Fruit fly (Drosophila melanogaster): Measurements from ENCODE around the gene CG32240.

The CG32240 gene

DNA sequence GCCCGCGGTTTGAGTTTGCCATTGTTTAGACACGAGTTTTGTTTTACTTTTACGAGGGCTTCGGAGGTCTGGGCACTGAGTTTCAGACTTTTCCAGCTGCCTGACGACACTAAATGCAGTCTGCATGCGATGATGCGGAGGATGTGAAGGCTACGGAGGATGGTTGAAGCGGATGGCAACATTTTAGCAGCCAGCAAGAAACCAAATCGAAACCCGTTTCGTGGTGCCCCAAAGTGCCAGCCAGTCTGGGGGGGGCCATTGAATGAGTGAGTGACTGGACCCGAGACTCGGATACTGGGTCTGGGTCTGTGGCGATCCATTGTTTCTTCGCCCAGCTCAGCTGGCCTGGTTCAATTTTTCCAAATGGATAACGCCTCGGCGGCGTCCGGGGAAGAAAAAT lies 32.1 kb downstream of the CG32240 start (continued):
- TF ChIP-seq CG10979 (tag; optimal IDR thresholded peaks at IDR 0.05) (no peak), CG15601 (tag; optimal IDR thresholded peaks at IDR 0.05) (no peak), jing (GFP tag; optimal IDR thresholded peaks at IDR 0.05) (no peak), HHEX (GFP tag; optimal IDR thresholded peaks at IDR 0.05) (no peak), Taf1 (GFP tag; IDR thresholded peaks at IDR 0.05) (no peak), CG10543 (GFP tag; optimal IDR thresholded peaks at IDR 0.05) (peak; percentile 11), pita (GFP tag; optimal IDR thresholded peaks at IDR 0.05) (no peak), Fer1 (GFP tag; optimal IDR thresholded peaks at IDR 0.05) (no peak), CG33213 (GFP tag; optimal IDR thresholded peaks at IDR 0.05) (no peak), bab2 (GFP tag; optimal IDR thresholded peaks at IDR 0.05) (no peak), CG8290 (GFP tag; optimal IDR thresholded peaks at IDR 0.05) (no peak), CG8290 (tag; optimal IDR thresholded peaks at IDR 0.05) (peak in 1 of 2 experiments; percentile 7), CG10462 (GFP tag; optimal IDR thresholded peaks at IDR 0.05) (no peak), ken (GFP tag; IDR thresholded peaks at IDR 0.05) (0 out of 3 replicates have a peak, but pooled peaks have one; percentile 17), CG2116 (GFP tag; optimal IDR thresholded peaks at IDR 0.05) (no peak), NfI (GFP tag; optimal IDR thresholded peaks at IDR 0.05) (no peak), ase (GFP tag; IDR thresholded peaks at IDR 0.05) (no peak), CG16815 (GFP tag; optimal IDR thresholded peaks at IDR 0.05) (no peak), pzg (GFP tag; optimal IDR thresholded peaks at IDR 0.05) (no peak), lab (GFP tag; optimal IDR thresholded peaks at IDR 0.05) (no peak), CG1832 (GFP tag; optimal IDR thresholded peaks at IDR 0.05) (no peak), Antp (GFP tag; optimal IDR thresholded peaks at IDR 0.05) (no peak), HLH4C (GFP tag; IDR thresholded peaks at IDR 0.05; ENCODE audit: partially characterized antibody) (no peak), dimm (GFP tag; IDR thresholded peaks at IDR 0.05) (no peak), schlank (tag; optimal IDR thresholded peaks at IDR 0.05) (no peak), CG12769 (tag; optimal IDR thresholded peaks at IDR 0.05) (peak; percentile 21), CG34422 (GFP tag; IDR thresholded peaks at IDR 0.05) (no peak), CG9437 (GFP tag; optimal IDR thresholded peaks at IDR 0.05) (no peak)

- peak; percentile 42; the same call in 2 of the 3 replicates for TF ChIP-seq row (GFP tag; IDR thresholded peaks at IDR 0.05)
- TF ChIP-seq D19A (tag; optimal IDR thresholded peaks at IDR 0.05) = peak; percentile 38
- no peak for TF ChIP-seq lbe (GFP tag; optimal IDR thresholded peaks at IDR 0.05)
- TF ChIP-seq gem (tag; optimal IDR thresholded peaks at IDR 0.05) = peak; percentile 2
- TF ChIP-seq Abd-B (GFP tag; optimal IDR thresholded peaks at IDR 0.05) = no peak
- no peak for TF ChIP-seq CG17361 (GFP tag; IDR thresholded peaks at IDR 0.05)
- no peak for TF ChIP-seq CG11085 (GFP tag; IDR thresholded peaks at IDR 0.05)
- no peak for TF ChIP-seq dm (GFP tag; optimal IDR thresholded peaks at IDR 0.05)
- no peak for TF ChIP-seq CG11723 (GFP tag; optimal IDR thresholded peaks at IDR 0.05)
- TF ChIP-seq tna (GFP tag; IDR thresholded peaks at IDR 0.05; ENCODE audit: partially characterized antibody) = peak; percentile 56; the same call in 1 of the 2 replicates
- no peak for TF ChIP-seq Dad (GFP tag; optimal IDR thresholded peaks at IDR 0.05)
- no peak for TF ChIP-seq ara (GFP tag; IDR thresholded peaks at IDR 0.05)
These were observed 32.6 kb downstream of the CG32240 start for dm6 chr3L:4348839-4349238.

DNA sequence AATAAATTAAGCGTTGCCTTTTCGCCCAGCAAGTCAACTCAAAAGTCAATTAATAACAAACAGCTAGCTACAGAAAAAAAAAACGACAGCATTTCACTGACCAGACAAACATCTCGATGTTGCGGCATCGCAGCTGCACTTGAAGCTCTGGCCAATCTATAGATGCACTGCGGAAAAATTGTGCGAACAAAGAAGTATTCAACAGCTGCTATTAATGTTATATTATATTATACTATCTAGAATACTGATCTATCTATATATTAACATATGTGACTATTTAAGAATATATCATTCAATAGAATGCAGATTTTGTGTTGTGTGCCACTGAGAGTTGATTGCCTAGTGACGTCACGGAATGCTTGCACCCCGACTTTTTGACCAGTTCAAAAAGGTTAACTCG lies 33.4 kb downstream of the CG32240 start:
- TF ChIP-seq CG12744 (GFP tag; optimal IDR thresholded peaks at IDR 0.05) = no peak
- TF ChIP-seq Ada2b (GFP tag; IDR thresholded peaks at IDR 0.05) = no peak
- no peak for TF ChIP-seq Tbp (GFP tag; optimal IDR thresholded peaks at IDR 0.05)
- peak; percentile 29; the same call in 1 of the 2 replicates for TF ChIP-seq CG7372 (GFP tag; IDR thresholded peaks at IDR 0.05)
- TF ChIP-seq Drgx (GFP tag; IDR thresholded peaks at IDR 0.05) = peak; percentile 66

Data from whole organism, embryonic.